Worm (Caenorhabditis elegans): ENCODE data around the gene F22H10.2.

The F22H10.2 gene

DNA sequence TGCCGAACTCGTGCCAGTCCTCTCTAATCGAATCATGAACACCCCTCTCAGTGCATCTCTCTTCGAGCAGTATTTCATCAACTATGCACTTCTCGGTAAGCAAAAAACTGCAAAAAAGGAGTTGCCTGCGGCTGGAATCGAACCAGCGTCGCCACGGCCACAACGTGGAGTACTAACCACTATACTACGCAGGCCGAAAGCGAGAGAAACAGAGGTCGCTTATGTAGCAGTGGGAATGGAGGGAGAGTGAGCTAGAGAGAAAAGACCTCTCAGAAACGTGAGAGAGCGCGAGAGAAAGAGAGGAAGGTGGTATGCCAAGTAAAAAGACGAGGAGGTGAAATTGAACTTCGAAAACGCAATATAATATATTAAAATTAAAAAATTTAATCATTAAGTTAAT, 44.6 kb upstream of the F22H10.2 start (continued):
- TF ChIP-seq nhr-237 (tag; optimal IDR thresholded peaks at IDR 0.05): no peak
- peak; percentile 51 for TF ChIP-seq lin-13 (GFP tag; optimal IDR thresholded peaks at IDR 0.05)
- peak; percentile 76 for TF ChIP-seq C34F6.9 (tag; optimal IDR thresholded peaks at IDR 0.05)
- TF ChIP-seq nhr-129 (tag; optimal IDR thresholded peaks at IDR 0.05): peak; percentile 92
- no peak for TF ChIP-seq nhr-10 (tag; optimal IDR thresholded peaks at IDR 0.05)
- peak; percentile 79 for TF ChIP-seq sma-3 (GFP tag; optimal IDR thresholded peaks at IDR 0.05)
- no peak for TF ChIP-seq mbf-1 (tag; optimal IDR thresholded peaks at IDR 0.05)
- peak; percentile 65 to 69 for TF ChIP-seq lsy-2 (tag; optimal IDR thresholded peaks at IDR 0.05)

DNA sequence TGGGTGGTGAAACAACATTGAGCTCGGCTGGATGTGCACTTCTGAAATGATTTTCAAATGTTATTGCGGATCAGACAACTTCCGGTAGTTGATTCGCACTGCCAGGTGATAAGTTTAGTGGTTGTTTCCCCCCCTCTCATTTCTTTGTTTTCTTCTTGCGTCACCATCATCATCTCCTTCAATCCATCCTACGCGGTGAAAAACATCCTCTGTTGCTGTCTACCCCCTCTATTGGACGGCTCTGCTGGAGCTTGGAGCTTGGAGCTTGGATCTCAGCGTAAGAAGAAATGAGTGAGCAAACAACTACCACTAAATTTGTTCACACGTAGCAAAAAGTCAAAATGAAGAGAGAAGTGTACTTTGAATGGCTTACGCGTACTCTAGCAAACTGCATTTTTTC, 37.7 kb upstream of the F22H10.2 start:
- no peak for TF ChIP-seq elt-3 (tag; optimal IDR thresholded peaks at IDR 0.05)
- TF ChIP-seq ztf-11 (tag; optimal IDR thresholded peaks at IDR 0.05): no peak
- no peak for TF ChIP-seq nhr-77 (tag; optimal IDR thresholded peaks at IDR 0.05)
- no peak for TF ChIP-seq sem-4 (tag; optimal IDR thresholded peaks at IDR 0.05)
- TF ChIP-seq F13H6.1 (tag; optimal IDR thresholded peaks at IDR 0.05): no peak
- TF ChIP-seq blmp-1 (tag; optimal IDR thresholded peaks at IDR 0.05; ENCODE audit: insufficient read depth): no peak
- no peak for TF ChIP-seq egl-27 (tag; optimal IDR thresholded peaks at IDR 0.05)
- TF ChIP-seq mbf-1 (tag; optimal IDR thresholded peaks at IDR 0.05): no peak
- no peak for TF ChIP-seq crh-2 (tag; optimal IDR thresholded peaks at IDR 0.05)
- TF ChIP-seq unc-55 (GFP tag; optimal IDR thresholded peaks at IDR 0.05): no peak
- TF ChIP-seq ztf-1 (GFP tag; conservative IDR thresholded peaks at IDR 0.05): no peak
- TF ChIP-seq sma-9 (GFP tag; optimal IDR thresholded peaks at IDR 0.05): no peak
- TF ChIP-seq sma-9 (tag; optimal IDR thresholded peaks at IDR 0.05): no peak
- no peak for TF ChIP-seq unc-62 (GFP tag; optimal IDR thresholded peaks at IDR 0.05)
- TF ChIP-seq ztf-4 (tag; optimal IDR thresholded peaks at IDR 0.05): no peak

DNA sequence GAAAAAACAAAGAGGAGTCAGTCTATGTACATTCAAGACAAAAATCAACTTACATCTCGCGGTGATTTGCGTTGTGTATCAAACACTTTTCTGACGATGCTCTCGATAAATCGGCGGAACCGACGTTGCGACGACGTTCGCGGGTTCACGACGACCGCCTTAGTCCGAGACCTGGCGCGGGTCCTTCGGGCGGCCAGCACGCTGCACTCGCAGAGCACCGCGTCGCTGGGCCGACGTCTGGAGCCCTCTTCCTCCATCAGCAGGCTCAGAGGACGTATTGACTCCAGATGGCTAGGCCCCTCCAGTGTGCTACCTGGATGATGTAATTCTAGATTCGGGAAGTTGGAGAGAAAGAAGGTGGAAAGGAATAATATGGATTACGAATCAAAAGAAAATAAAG, 36.1 kb upstream of the F22H10.2 start:
- TF ChIP-seq aly-2 (tag; optimal IDR thresholded peaks at IDR 0.05): no peak
- TF ChIP-seq sma-3 (GFP tag; optimal IDR thresholded peaks at IDR 0.05): no peak
- no peak for TF ChIP-seq dmd-4 (tag; optimal IDR thresholded peaks at IDR 0.05)
- no peak for TF ChIP-seq ceh-82 (tag; optimal IDR thresholded peaks at IDR 0.05)
- no peak for TF ChIP-seq zag-1 (tag; optimal IDR thresholded peaks at IDR 0.05)
- no peak for TF ChIP-seq nhr-6 (tag; optimal IDR thresholded peaks at IDR 0.05)

DNA sequence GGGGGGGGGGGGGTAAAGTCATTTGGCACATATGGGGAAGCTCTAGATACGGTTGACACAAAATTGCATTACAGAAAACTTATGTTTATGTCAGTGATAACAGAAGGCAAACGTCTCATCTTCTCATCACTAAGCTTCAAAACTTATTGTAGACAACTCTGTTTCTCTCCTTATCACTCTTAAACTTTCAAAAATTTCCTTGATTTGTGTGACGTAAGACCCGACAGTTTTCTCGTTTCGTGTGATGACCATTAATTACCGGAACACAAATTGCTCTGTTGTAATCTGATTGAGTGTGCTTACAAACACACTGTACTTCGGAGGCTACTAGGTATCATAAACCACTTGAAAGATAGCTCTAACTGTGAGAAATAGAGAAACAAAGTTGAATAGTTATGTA, 34.5 kb upstream of the F22H10.2 start:
- TF ChIP-seq sma-9 (GFP tag; optimal IDR thresholded peaks at IDR 0.05) (peak; percentile 3), sma-9 (tag; optimal IDR thresholded peaks at IDR 0.05) (no peak), ceh-16 (tag; optimal IDR thresholded peaks at IDR 0.05) (no peak), zag-1 (tag; optimal IDR thresholded peaks at IDR 0.05) (no peak), elt-1 (tag; optimal IDR thresholded peaks at IDR 0.05) (no peak), fos-1 (tag; optimal IDR thresholded peaks at IDR 0.05) (peak; percentile 79), elt-3 (tag; optimal IDR thresholded peaks at IDR 0.05) (no peak)

DNA sequence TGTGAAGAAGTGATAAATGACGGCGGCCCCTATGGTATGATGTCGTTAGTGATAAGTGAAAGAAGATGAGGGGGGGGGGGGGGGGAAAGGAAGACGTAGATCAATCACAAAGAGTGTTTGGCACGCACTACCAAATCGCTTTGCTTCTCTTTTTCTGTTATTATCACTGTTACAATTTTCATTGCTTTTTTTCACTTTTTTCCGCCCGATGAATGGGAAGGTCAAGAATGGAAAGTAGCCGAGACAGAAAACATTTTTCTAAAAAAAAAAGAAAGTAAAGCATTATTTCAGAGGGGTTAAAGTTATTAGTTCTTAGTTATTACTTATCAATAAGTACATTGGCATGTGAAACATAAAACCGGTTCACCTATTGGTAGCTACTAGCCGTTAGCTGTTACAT, 32.1 kb upstream of the F22H10.2 start:
- no peak for TF ChIP-seq ztf-11 (tag; optimal IDR thresholded peaks at IDR 0.05)
- TF ChIP-seq unc-39 (tag; optimal IDR thresholded peaks at IDR 0.05): no peak
- TF ChIP-seq sma-9 (GFP tag; optimal IDR thresholded peaks at IDR 0.05): no peak
- no peak for TF ChIP-seq sma-9 (tag; optimal IDR thresholded peaks at IDR 0.05)
- TF ChIP-seq blmp-1 (tag; optimal IDR thresholded peaks at IDR 0.05; ENCODE audit: insufficient read depth): peak; percentile 97
- TF ChIP-seq egl-27 (tag; optimal IDR thresholded peaks at IDR 0.05): no peak
- no peak for TF ChIP-seq elt-3 (tag; optimal IDR thresholded peaks at IDR 0.05)
- no peak for TF ChIP-seq mbf-1 (tag; optimal IDR thresholded peaks at IDR 0.05)

DNA sequence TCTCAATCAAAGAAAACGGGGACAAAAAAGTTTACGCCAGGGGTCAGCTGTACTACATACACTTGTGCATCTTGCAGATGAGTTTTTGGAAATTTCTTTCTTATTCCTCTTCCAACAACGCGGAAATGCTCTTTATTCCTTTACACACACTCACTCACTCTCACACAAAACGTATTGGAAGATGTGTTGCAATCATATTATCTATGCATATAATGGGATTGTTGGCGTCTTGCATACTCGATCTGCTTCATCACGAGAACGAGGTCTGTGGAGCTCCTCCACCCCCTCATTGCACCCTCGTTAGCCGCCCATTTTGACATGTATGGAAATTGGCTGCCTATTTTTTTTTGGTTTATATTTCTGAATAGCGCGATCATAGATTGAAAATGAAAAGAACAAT, 30.6 kb upstream of the F22H10.2 start:
- TF ChIP-seq nhr-10 (tag; optimal IDR thresholded peaks at IDR 0.05): no peak
- peak; percentile 44 for TF ChIP-seq unc-55 (GFP tag; optimal IDR thresholded peaks at IDR 0.05)

DNA sequence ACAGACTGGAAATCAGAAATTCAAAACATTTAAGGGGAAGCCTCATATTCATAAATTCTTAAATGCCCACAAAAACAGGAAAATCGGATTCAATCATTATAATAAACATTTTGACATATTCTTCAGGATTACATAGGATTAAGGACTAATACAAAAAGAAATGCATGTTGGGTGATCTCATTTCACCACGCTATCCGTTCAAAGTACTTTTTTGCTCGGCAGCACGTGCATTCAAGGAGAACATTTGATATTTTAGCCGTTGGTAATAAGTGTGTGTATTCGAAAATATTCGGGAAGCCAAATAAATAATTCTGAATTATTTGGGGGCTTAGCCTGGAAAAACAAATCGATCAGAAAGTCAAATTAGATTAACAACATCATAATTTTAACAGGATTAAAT, 28.7 kb upstream of the F22H10.2 start:
- TF ChIP-seq alr-1 (tag; optimal IDR thresholded peaks at IDR 0.05) (no peak), elt-1 (tag; optimal IDR thresholded peaks at IDR 0.05) (no peak), egl-27 (tag; optimal IDR thresholded peaks at IDR 0.05) (no peak), nhr-21 (tag; optimal IDR thresholded peaks at IDR 0.05) (no peak), nhr-23 (tag; optimal IDR thresholded peaks at IDR 0.05) (no peak), zag-1 (tag; optimal IDR thresholded peaks at IDR 0.05) (no peak), unc-55 (GFP tag; optimal IDR thresholded peaks at IDR 0.05) (no peak), lin-11 (tag; optimal IDR thresholded peaks at IDR 0.05) (no peak), ceh-82 (tag; optimal IDR thresholded peaks at IDR 0.05) (no peak), snpc-4 (tag; optimal IDR thresholded peaks at IDR 0.05) (no peak), nhr-12 (tag; optimal IDR thresholded peaks at IDR 0.05) (no peak), Y55F3AM.14 (GFP tag; optimal IDR thresholded peaks at IDR 0.05) (no peak), peb-1 (tag; optimal IDR thresholded peaks at IDR 0.05) (no peak), mbf-1 (tag; optimal IDR thresholded peaks at IDR 0.05) (no peak), blmp-1 (tag; optimal IDR thresholded peaks at IDR 0.05; ENCODE audit: insufficient read depth) (no peak), gmeb-1 (tag; optimal IDR thresholded peaks at IDR 0.05) (no peak), nhr-25 (tag; optimal IDR thresholded peaks at IDR 0.05) (no peak)

Data from whole organism, L2 larva.